Worm (Caenorhabditis elegans): Measurements from ENCODE around the gene T07F10.5.

T07F10.5 gene

ce11 chrV:12898583-12899232 lies 33.0 kb downstream of the T07F10.5 start:
- no peak for TF ChIP-seq nhr-27 (tag; optimal IDR thresholded peaks at IDR 0.05)
- no peak for TF ChIP-seq hmg-1.2 (GFP tag; IDR thresholded peaks at IDR 0.05)
- TF ChIP-seq xnd-1 (tag; optimal IDR thresholded peaks at IDR 0.05): no peak
- no peak for TF ChIP-seq unc-130 (GFP tag; optimal IDR thresholded peaks at IDR 0.05)
- no peak for TF ChIP-seq tlf-1 (GFP tag; optimal IDR thresholded peaks at IDR 0.05)
- no peak for TF ChIP-seq aptf-2 (GFP tag; conservative IDR thresholded peaks at IDR 0.05)
- no peak for TF ChIP-seq let-526 (GFP tag; IDR thresholded peaks at IDR 0.05)
- TF ChIP-seq mes-4 (tag; optimal IDR thresholded peaks at IDR 0.05): no peak
- no peak for TF ChIP-seq chd-7 (tag; optimal IDR thresholded peaks at IDR 0.05)
- no peak for TF ChIP-seq F10E7.11 (tag; optimal IDR thresholded peaks at IDR 0.05)
- no peak for TF ChIP-seq ZK185.1 (tag; optimal IDR thresholded peaks at IDR 0.05; ENCODE audit: poor library complexity, severe bottlenecking)
- TF ChIP-seq ztf-3 (GFP tag; optimal IDR thresholded peaks at IDR 0.05): no peak
- no peak for TF ChIP-seq hlh-26 (GFP tag; conservative IDR thresholded peaks at IDR 0.05)
- TF ChIP-seq ceh-58 (GFP tag; IDR thresholded peaks at IDR 0.05): no peak
- TF ChIP-seq lin-35 (GFP tag; optimal IDR thresholded peaks at IDR 0.05): no peak

ce11 chrV:12901301-12901700 lies 35.6 kb downstream of the T07F10.5 start:
- TF ChIP-seq F57C9.4 (tag; optimal IDR thresholded peaks at IDR 0.05) (no peak), aptf-3 (GFP tag; IDR thresholded peaks at IDR 0.05) (no peak), nfya-2 (GFP tag; IDR thresholded peaks at IDR 0.05) (no peak), ztf-28 (GFP tag; IDR thresholded peaks at IDR 0.05) (no peak), ceh-40 (GFP tag; IDR thresholded peaks at IDR 0.05) (no peak), unc-62 (GFP tag; optimal IDR thresholded peaks at IDR 0.05) (no peak), F39B2.1 (GFP tag; IDR thresholded peaks at IDR 0.05) (no peak), ceh-79 (tag; optimal IDR thresholded peaks at IDR 0.05) (no peak), Y53G8AR.9 (GFP tag; conservative IDR thresholded peaks at IDR 0.05) (no peak), egl-18 (GFP tag; IDR thresholded peaks at IDR 0.05) (no peak), fkh-3 (tag; optimal IDR thresholded peaks at IDR 0.05) (no peak), mcd-1 (GFP tag; IDR thresholded peaks at IDR 0.05) (no peak), die-1 (tag; optimal IDR thresholded peaks at IDR 0.05) (no peak), nhr-179 (tag; optimal IDR thresholded peaks at IDR 0.05) (no peak), B0336.3 (GFP tag; IDR thresholded peaks at IDR 0.05) (no peak), ztf-22 (GFP tag; optimal IDR thresholded peaks at IDR 0.05) (no peak), rcor-1 (GFP tag; IDR thresholded peaks at IDR 0.05) (no peak), zim-3 (tag; optimal IDR thresholded peaks at IDR 0.05) (no peak), ztf-3 (GFP tag; optimal IDR thresholded peaks at IDR 0.05) (no peak)

ce11 chrV:12904054-12904453 lies 38.3 kb downstream of the T07F10.5 start, which contains the start of gene ttr-27:
Gene ttr-27 (minus strand): TSS chrV:12904098.
- TF ChIP-seq attf-3 (GFP tag; conservative IDR thresholded peaks at IDR 0.05) (no peak), D2030.7 (GFP tag; IDR thresholded peaks at IDR 0.05) (no peak), F57C9.4 (tag; optimal IDR thresholded peaks at IDR 0.05) (no peak), B0019.2 (GFP tag; conservative IDR thresholded peaks at IDR 0.05) (no peak), F22D6.2 (tag; optimal IDR thresholded peaks at IDR 0.05) (no peak), F10E7.11 (tag; optimal IDR thresholded peaks at IDR 0.05) (no peak), B0336.3 (GFP tag; IDR thresholded peaks at IDR 0.05) (no peak), dox-1 (GFP tag; IDR thresholded peaks at IDR 0.05) (no peak)
